Worm (Caenorhabditis elegans): Measurements from ENCODE around the gene C05B5.12.

- TF ChIP-seq dao-5 (tag; optimal IDR thresholded peaks at IDR 0.05) (no peak), him-1 (tag; optimal IDR thresholded peaks at IDR 0.05) (no peak), W03F9.2 (tag; optimal IDR thresholded peaks at IDR 0.05) (no peak)
Observed at ce11 chrIII:10033881-10034280, 46.7 kb downstream of the C05B5.12 start, which contains the start of gene M04D8.8.

Measured in whole organism, L4/young adult.